Worm (Caenorhabditis elegans) whole organism, L1 larva: ENCODE data around the gene ZK666.14.

ENCODE experiments used
- C34B4.2 ChIP-seq: sonication (generic microtip); optimal IDR thresholded peaks from 2 replicates; lab custom pipeline; 2017; ENCODE audit warnings: mild to moderate bottlenecking, missing genetic modification characterization, missing compliant biosample characterization
- F16B12.6 ChIP-seq: fragments of 150-350 bp; optimal IDR thresholded peaks from 2 replicates; lab custom pipeline; 2014; ENCODE audit warnings: missing biosample characterization, missing genetic modification characterization
- Y116A8C.19 ChIP-seq: sonication (generic microtip); optimal IDR thresholded peaks from 2 replicates; lab custom pipeline; 2016; ENCODE audit warnings: missing compliant biosample characterization, missing genetic modification characterization, borderline replicate concordance
- alr-1 ChIP-seq: fragments of 200-800 bp; sonication (Bioruptor generic); optimal IDR thresholded peaks from 2 replicates; lab custom pipeline; 2018; ENCODE audit warnings: borderline replicate concordance, mild to moderate bottlenecking, missing genetic modification characterization, missing compliant biosample characterization
- aly-2 ChIP-seq: fragments of 150-350 bp; optimal IDR thresholded peaks from 2 replicates; lab custom pipeline; 2014; ENCODE audit warnings: missing biosample characterization, missing genetic modification characterization
- ama-1 ChIP-seq: fragments of 150-350 bp; optimal IDR thresholded peaks from 2 replicates; lab custom pipeline; 2014
- blmp-1 ChIP-seq: fragments of 150-350 bp; optimal IDR thresholded peaks from 2 replicates; lab custom pipeline; 2014; ENCODE audit warnings: missing biosample characterization, missing genetic modification characterization
- ceh-82 ChIP-seq, 3 experiments: fragments of 150-350 bp in 1 of 3; sonication (generic microtip) in 2 of 3; optimal IDR thresholded peaks; 2 replicates each; lab custom pipeline; 2014 to 2017; ENCODE audit warnings: missing biosample characterization in 3 of 3, missing genetic modification characterization in 3 of 3
- ceh-90 ChIP-seq: sonication (generic microtip); optimal IDR thresholded peaks from 2 replicates; lab custom pipeline; 2016; ENCODE audit warnings: missing genetic modification characterization, missing compliant biosample characterization
- ces-1 ChIP-seq: fragments of 150-350 bp; optimal IDR thresholded peaks from 2 replicates; lab custom pipeline; 2014; ENCODE audit warnings: missing biosample characterization, missing genetic modification reagents, missing genetic modification characterization
- dpl-1 ChIP-seq, 3 experiments: fragments of 150-350 bp in 2 of 3; sonication (generic microtip) in 1 of 3; optimal IDR thresholded peaks; 2 replicates each; lab custom pipeline; 2014 to 2017; ENCODE audit warnings: missing biosample characterization in 3 of 3, missing genetic modification characterization in 3 of 3, missing genetic modification reagents in 3 of 3
- efl-1 ChIP-seq, 4 experiments: fragments of 150-350 bp; optimal IDR thresholded peaks in 3 of 4; peaks in 1 of 4; 1 replicate in 1 of 4; 2 replicates in 3 of 4; lab custom pipeline; 2014; ENCODE audit warnings: missing biosample characterization in 2 of 4, missing genetic modification characterization in 2 of 4, missing genetic modification reagents in 2 of 4
- efl-3 ChIP-seq: fragments of 200-800 bp; sonication (Bioruptor generic); optimal IDR thresholded peaks from 2 replicates; lab custom pipeline; 2018; ENCODE audit warnings: mild to moderate bottlenecking, missing genetic modification characterization, missing compliant biosample characterization
- egl-13 ChIP-seq: sonication (generic microtip); optimal IDR thresholded peaks from 2 replicates; lab custom pipeline; 2016; ENCODE audit warnings: missing genotype, missing genetic modification reagents, missing genetic modification characterization, missing compliant biosample characterization
- egl-27 ChIP-seq, 2 experiments: fragments of 150-350 bp in 1 of 2; sonication (generic microtip); optimal IDR thresholded peaks; 3 replicates each; lab custom pipeline; 2017 to 2018; ENCODE audit warnings: missing biosample characterization in 2 of 2, missing genetic modification characterization in 2 of 2, missing genetic modification reagents in 2 of 2
- elt-2 ChIP-seq: sonication (generic microtip); optimal IDR thresholded peaks from 2 replicates; lab custom pipeline; 2016; ENCODE audit warnings: missing genetic modification characterization, mild to moderate bottlenecking, inconsistent platforms, missing compliant biosample characterization, missing genetic modification reagents
- grh-1 ChIP-seq: fragments of 200-800 bp; sonication (Bioruptor generic); IDR thresholded peaks from 2 replicates; pipeline ENCODE4 v1.3.6; 2022; ENCODE audit warnings: missing genetic modification reagents, missing genetic modification characterization, missing compliant biosample characterization
- hlh-4 ChIP-seq: sonication (generic microtip); optimal IDR thresholded peaks from 2 replicates; lab custom pipeline; 2016; ENCODE audit warnings: mild to moderate bottlenecking, missing genetic modification characterization, missing compliant biosample characterization
- hpl-2 ChIP-seq: fragments of 150-350 bp; optimal IDR thresholded peaks from 2 replicates; lab custom pipeline; 2014; ENCODE audit warnings: missing biosample characterization, missing genetic modification reagents, missing genetic modification characterization
- irx-1 ChIP-seq: sonication (generic microtip); optimal IDR thresholded peaks from 2 replicates; lab custom pipeline; 2016; ENCODE audit warnings: missing genetic modification characterization, missing compliant biosample characterization
- isw-1 ChIP-seq: fragments of 200-800 bp; sonication (Bioruptor generic); IDR thresholded peaks from 2 replicates; pipeline ENCODE4 v1.3.6; 2022; ENCODE audit warnings: missing genetic modification characterization, missing compliant biosample characterization
- lin-13 ChIP-seq: fragments of 150-350 bp; optimal IDR thresholded peaks from 2 replicates; lab custom pipeline; 2014; ENCODE audit warnings: missing biosample characterization, missing genetic modification reagents, missing genetic modification characterization
- mab-9 ChIP-seq: fragments of 200-800 bp; sonication (Bioruptor generic); IDR thresholded peaks from 2 replicates; pipeline ENCODE4 v1.3.6; 2022; ENCODE audit warnings: missing genetic modification reagents, missing genetic modification characterization, missing compliant biosample characterization
- mdl-1 ChIP-seq, 2 experiments: fragments of 150-350 bp; optimal IDR thresholded peaks; 2 replicates each; lab custom pipeline; 2014 to 2017; ENCODE audit warnings: missing biosample characterization in 2 of 2, missing genetic modification characterization in 2 of 2, inconsistent platforms in 1 of 2
- mep-1 ChIP-seq: fragments of 150-350 bp; optimal IDR thresholded peaks from 2 replicates; lab custom pipeline; 2014; ENCODE audit warnings: missing biosample characterization, missing genetic modification characterization
- nhr-11 ChIP-seq: fragments of 150-350 bp; optimal IDR thresholded peaks from 2 replicates; lab custom pipeline; 2014; ENCODE audit warnings: missing biosample characterization, missing genetic modification characterization
- nhr-12 ChIP-seq: sonication (generic microtip); optimal IDR thresholded peaks from 2 replicates; lab custom pipeline; 2017; ENCODE audit warnings: missing biosample characterization, missing genetic modification characterization
- nhr-19 ChIP-seq: fragments of 200-800 bp; sonication (Bioruptor generic); conservative IDR thresholded peaks from 2 replicates; pipeline ENCODE4 v1.3.6; 2022; ENCODE audit warnings: missing genetic modification characterization, missing compliant biosample characterization
- nhr-237 ChIP-seq: fragments of 150-350 bp; optimal IDR thresholded peaks from 2 replicates; lab custom pipeline; 2014; ENCODE audit warnings: missing biosample characterization, missing genetic modification characterization
- nhr-28 ChIP-seq: fragments of 150-350 bp; optimal IDR thresholded peaks from 2 replicates; lab custom pipeline; 2014; ENCODE audit warnings: missing biosample characterization, missing genetic modification characterization
- nhr-77 ChIP-seq: fragments of 150-350 bp; optimal IDR thresholded peaks from 2 replicates; lab custom pipeline; 2014; ENCODE audit warnings: missing biosample characterization, missing genetic modification characterization
- nhr-85 ChIP-seq: sonication (generic microtip); peaks from one replicate; lab custom pipeline; 2016; ENCODE audit warnings: missing genetic modification characterization, inconsistent platforms, missing compliant biosample characterization
- nhr-90 ChIP-seq: sonication (generic microtip); optimal IDR thresholded peaks from 2 replicates; lab custom pipeline; 2016; ENCODE audit warnings: mild to moderate bottlenecking, missing genetic modification characterization, missing compliant biosample characterization; ENCODE audit not compliant: poor library complexity
- pax-3 ChIP-seq: fragments of 200-800 bp; sonication (Bioruptor generic); optimal IDR thresholded peaks from 2 replicates; lab custom pipeline; 2018; ENCODE audit warnings: mild to moderate bottlenecking, missing genetic modification characterization, moderate library complexity, missing compliant biosample characterization
- rnt-1 ChIP-seq: sonication (generic microtip); optimal IDR thresholded peaks from 2 replicates; lab custom pipeline; 2016; ENCODE audit warnings: mild to moderate bottlenecking, missing genetic modification characterization, moderate library complexity, missing compliant biosample characterization
- skn-1 ChIP-seq: fragments of 150-350 bp; optimal IDR thresholded peaks from 2 replicates; lab custom pipeline; 2014; ENCODE audit warnings: missing biosample characterization, missing genetic modification characterization
- snu-23 ChIP-seq: sonication (generic microtip); optimal IDR thresholded peaks from 2 replicates; lab custom pipeline; 2016; ENCODE audit warnings: missing genetic modification characterization, missing compliant biosample characterization
- sox-4 ChIP-seq: sonication (generic microtip); optimal IDR thresholded peaks from 2 replicates; lab custom pipeline; 2016; ENCODE audit warnings: missing genetic modification characterization, missing compliant biosample characterization
- sup-37 ChIP-seq: fragments of 200-800 bp; sonication (Bioruptor generic); optimal IDR thresholded peaks from 2 replicates; lab custom pipeline; 2018; ENCODE audit warnings: mild to moderate bottlenecking, missing genetic modification characterization, missing compliant biosample characterization
- tbx-2 ChIP-seq: sonication (generic microtip); optimal IDR thresholded peaks from 2 replicates; lab custom pipeline; 2016; ENCODE audit warnings: missing genetic modification characterization, missing compliant biosample characterization
- unc-130 ChIP-seq: fragments of 150-350 bp; optimal IDR thresholded peaks from 2 replicates; lab custom pipeline; 2017; ENCODE audit warnings: missing biosample characterization, missing genetic modification characterization, inconsistent platforms
- xbp-1 ChIP-seq: sonication (generic microtip); optimal IDR thresholded peaks from 2 replicates; lab custom pipeline; 2016; ENCODE audit warnings: missing genetic modification characterization, missing compliant biosample characterization
- zag-1 ChIP-seq: fragments of 150-350 bp; optimal IDR thresholded peaks from 2 replicates; lab custom pipeline; 2014; ENCODE audit warnings: missing biosample characterization, missing genetic modification characterization
- ztf-11 ChIP-seq, 2 experiments: sonication (generic microtip); optimal IDR thresholded peaks; 2 replicates each; lab custom pipeline; 2016 to 2017; ENCODE audit warnings: missing genetic modification characterization in 2 of 2, missing biosample characterization in 1 of 2, missing compliant biosample characterization in 1 of 2

Gene ZK666.14

ce11 chrII:10519863-10520262 lies 25.3 kb downstream of the ZK666.14 start:
- TF ChIP-seq pax-3 (tag; lab: Kevin White, UChicago) = no peak
- no peak for TF ChIP-seq tbx-2 (tag; lab: Kevin White, UChicago)
- no peak for TF ChIP-seq efl-1 (optimal IDR thresholded peaks at IDR 0.05; lab: Kevin White, UChicago)
- peak in 1 of 2 experiments; percentile 63 for TF ChIP-seq efl-1 (GFP tag; optimal IDR thresholded peaks at IDR 0.05 in 1 of 2; lab: Kevin White, UChicago)

- TF ChIP-seq sup-37 (GFP tag; lab: Kevin White, UChicago) (no peak), blmp-1 (tag; lab: Kevin White, UChicago) (peak; percentile 98)
Measured at ce11 chrII:10523031-10523430, 28.5 kb downstream of the ZK666.14 start.

ce11 chrII:10523583-10523982 lies 29.0 kb downstream of the ZK666.14 start, which contains the start of gene F59B10.5:
Gene F59B10.5, minus strand, starts transcription at chrII:10523683.
- no peak for TF ChIP-seq unc-130

ce11 chrII:10524374-10524773 lies 29.8 kb downstream of the ZK666.14 start, which contains the start of gene F59B10.6:
Gene F59B10.6, minus strand, starts transcription at chrII:10524474.
- TF ChIP-seq hlh-4 (no peak), alr-1 (no peak), mep-1 (tag; lab: Kevin White, UChicago) (no peak), mab-9 (GFP tag; lab: Robert Waterston, UW) (no peak), nhr-19 (GFP tag; lab: Robert Waterston, UW) (no peak), dpl-1 (GFP tag; optimal IDR thresholded peaks at IDR 0.05; lab: Kevin White, UChicago) (no peak)

- no peak for TF ChIP-seq Y116A8C.19 (tag; lab: Kevin White, UChicago)
- no peak for TF ChIP-seq ces-1 (GFP tag; lab: Kevin White, UChicago)
- TF ChIP-seq elt-2 (tag; lab: Kevin White, UChicago) = no peak
- TF ChIP-seq sup-37 (GFP tag; lab: Kevin White, UChicago) = no peak
- TF ChIP-seq blmp-1 (tag; lab: Kevin White, UChicago) = peak; percentile 60
- TF ChIP-seq xbp-1 (tag; lab: Kevin White, UChicago) = no peak
- no peak for TF ChIP-seq nhr-19 (GFP tag; lab: Robert Waterston, UW)
- no peak for TF ChIP-seq nhr-11
- no peak for TF ChIP-seq lin-13 (GFP tag; lab: Kevin White, UChicago)
- no peak for TF ChIP-seq ama-1 (lab: Kevin White, UChicago)
- TF ChIP-seq ceh-82 (tag; optimal IDR thresholded peaks at IDR 0.05; lab: Kevin White, UChicago) = no peak
- no peak for TF ChIP-seq ceh-90 (tag; lab: Kevin White, UChicago)
- TF ChIP-seq efl-1 (optimal IDR thresholded peaks at IDR 0.05; lab: Kevin White, UChicago) = peak in 1 of 2 experiments; percentile 10
- peak in 1 of 2 experiments; percentile 88 for TF ChIP-seq efl-1 (GFP tag; optimal IDR thresholded peaks at IDR 0.05 in 1 of 2; lab: Kevin White, UChicago)
- no peak for TF ChIP-seq nhr-237 (tag; lab: Kevin White, UChicago)
- TF ChIP-seq mep-1 (tag; lab: Kevin White, UChicago) = peak; percentile 43
- TF ChIP-seq C34B4.2 (tag; lab: Kevin White, UChicago) = no peak
- TF ChIP-seq nhr-12 (tag; lab: Kevin White, UChicago) = no peak
- no peak for TF ChIP-seq egl-13 (tag; lab: Kevin White, UChicago)
- TF ChIP-seq efl-3 (GFP tag; lab: Kevin White, UChicago) = no peak
- no peak for TF ChIP-seq isw-1 (GFP tag; lab: Robert Waterston, UW)
- no peak for TF ChIP-seq ztf-11 (tag; optimal IDR thresholded peaks at IDR 0.05; lab: Kevin White, UChicago)
- TF ChIP-seq rnt-1 (tag; lab: Kevin White, UChicago) = no peak
- TF ChIP-seq irx-1 (tag; lab: Kevin White, UChicago) = no peak
- TF ChIP-seq nhr-77 (tag; lab: Kevin White, UChicago) = no peak
- no peak for TF ChIP-seq zag-1 (tag; lab: Kevin White, UChicago)
- TF ChIP-seq F16B12.6 (tag; lab: Kevin White, UChicago) = no peak
- TF ChIP-seq nhr-90 (tag; lab: Kevin White, UChicago) = peak; percentile 3
- no peak for TF ChIP-seq hpl-2 (GFP tag; lab: Kevin White, UChicago)
- no peak for TF ChIP-seq dpl-1 (GFP tag; optimal IDR thresholded peaks at IDR 0.05; lab: Kevin White, UChicago)
- no peak for TF ChIP-seq grh-1 (GFP tag; lab: Robert Waterston, UW)
- TF ChIP-seq aly-2 (tag; lab: Kevin White, UChicago) = no peak
- TF ChIP-seq sox-4 (tag; lab: Kevin White, UChicago) = no peak
- no peak for TF ChIP-seq mdl-1 (tag; optimal IDR thresholded peaks at IDR 0.05; lab: Kevin White, UChicago)
- peak; percentile 87 for TF ChIP-seq nhr-85 (tag; lab: Kevin White, UChicago)
- TF ChIP-seq skn-1 (tag; lab: Kevin White, UChicago) = peak; percentile 6
- TF ChIP-seq egl-27 (tag; optimal IDR thresholded peaks at IDR 0.05; lab: Kevin White, UChicago) = no peak
- no peak for TF ChIP-seq nhr-28 (tag; lab: Kevin White, UChicago)
- TF ChIP-seq snu-23 (GFP tag; lab: Kevin White, UChicago) = peak; percentile 61
- no peak for TF ChIP-seq hlh-4
Measured at ce11 chrII:10525134-10525533, 30.6 kb downstream of the ZK666.14 start.
